Worm (Caenorhabditis elegans) whole organism, L1 larva: ENCODE results near the gene ZK863.8.
A peak's percentile ranks its signal among the peaks of the same experiment; 100 is the strongest.

Experiments
- C16A3.4 ChIP-seq: fragments of 150-350 bp; optimal IDR thresholded peaks from 2 replicates; lab custom pipeline; 2014; ENCODE audit warnings: missing biosample characterization, missing genetic modification characterization
- F16B12.6 ChIP-seq: fragments of 150-350 bp; optimal IDR thresholded peaks from 2 replicates; lab custom pipeline; 2014; ENCODE audit warnings: missing biosample characterization, missing genetic modification characterization
- Y116A8C.19 ChIP-seq: sonication (generic microtip); optimal IDR thresholded peaks from 2 replicates; lab custom pipeline; 2016; ENCODE audit warnings: missing compliant biosample characterization, missing genetic modification characterization, borderline replicate concordance
- alr-1 ChIP-seq: fragments of 200-800 bp; sonication (Bioruptor generic); optimal IDR thresholded peaks from 2 replicates; lab custom pipeline; 2018; ENCODE audit warnings: borderline replicate concordance, mild to moderate bottlenecking, missing genetic modification characterization, missing compliant biosample characterization
- ama-1 ChIP-seq: fragments of 150-350 bp; optimal IDR thresholded peaks from 2 replicates; lab custom pipeline; 2014
- blmp-1 ChIP-seq: fragments of 150-350 bp; optimal IDR thresholded peaks from 2 replicates; lab custom pipeline; 2014; ENCODE audit warnings: missing biosample characterization, missing genetic modification characterization
- ceh-63 ChIP-seq: fragments of 200-800 bp; sonication (Bioruptor generic); optimal IDR thresholded peaks from 2 replicates; lab custom pipeline; 2018; ENCODE audit warnings: mild to moderate bottlenecking, missing genetic modification characterization, missing compliant biosample characterization
- ceh-82 ChIP-seq, 3 experiments: fragments of 150-350 bp in 1 of 3; sonication (generic microtip) in 2 of 3; optimal IDR thresholded peaks; 2 replicates each; lab custom pipeline; 2014 to 2017; ENCODE audit warnings: missing biosample characterization in 3 of 3, missing genetic modification characterization in 3 of 3
- ceh-90 ChIP-seq: sonication (generic microtip); optimal IDR thresholded peaks from 2 replicates; lab custom pipeline; 2016; ENCODE audit warnings: missing genetic modification characterization, missing compliant biosample characterization
- dpl-1 ChIP-seq, 3 experiments: fragments of 150-350 bp in 2 of 3; sonication (generic microtip) in 1 of 3; optimal IDR thresholded peaks; 2 replicates each; lab custom pipeline; 2014 to 2017; ENCODE audit warnings: missing biosample characterization in 3 of 3, missing genetic modification characterization in 3 of 3, missing genetic modification reagents in 3 of 3
- dsc-1 ChIP-seq: sonication (generic microtip); optimal IDR thresholded peaks from 2 replicates; lab custom pipeline; 2016; ENCODE audit warnings: mild to moderate bottlenecking, missing genetic modification characterization, missing compliant biosample characterization
- efl-1 ChIP-seq, 4 experiments: fragments of 150-350 bp; optimal IDR thresholded peaks in 3 of 4; peaks in 1 of 4; 1 replicate in 1 of 4; 2 replicates in 3 of 4; lab custom pipeline; 2014; ENCODE audit warnings: missing biosample characterization in 2 of 4, missing genetic modification characterization in 2 of 4, missing genetic modification reagents in 2 of 4
- egl-27 ChIP-seq, 2 experiments: fragments of 150-350 bp in 1 of 2; sonication (generic microtip); optimal IDR thresholded peaks; 3 replicates each; lab custom pipeline; 2017 to 2018; ENCODE audit warnings: missing biosample characterization in 2 of 2, missing genetic modification characterization in 2 of 2, missing genetic modification reagents in 2 of 2
- fkh-10 ChIP-seq: sonication (generic microtip); optimal IDR thresholded peaks from 2 replicates; lab custom pipeline; 2017; ENCODE audit warnings: missing biosample characterization, missing genetic modification reagents, missing genetic modification characterization
- fkh-8 ChIP-seq: sonication (generic microtip); optimal IDR thresholded peaks from 2 replicates; lab custom pipeline; 2016; ENCODE audit warnings: mild to moderate bottlenecking, missing genetic modification characterization, missing compliant biosample characterization
- fos-1 ChIP-seq: fragments of 150-350 bp; optimal IDR thresholded peaks from 2 replicates; lab custom pipeline; 2014; ENCODE audit warnings: missing biosample characterization, missing genetic modification characterization
- grh-1 ChIP-seq: fragments of 200-800 bp; sonication (Bioruptor generic); IDR thresholded peaks from 2 replicates; pipeline ENCODE4 v1.3.6; 2022; ENCODE audit warnings: missing genetic modification reagents, missing genetic modification characterization, missing compliant biosample characterization
- hpl-2 ChIP-seq: fragments of 150-350 bp; optimal IDR thresholded peaks from 2 replicates; lab custom pipeline; 2014; ENCODE audit warnings: missing biosample characterization, missing genetic modification reagents, missing genetic modification characterization
- irx-1 ChIP-seq: sonication (generic microtip); optimal IDR thresholded peaks from 2 replicates; lab custom pipeline; 2016; ENCODE audit warnings: missing genetic modification characterization, missing compliant biosample characterization
- lin-35 ChIP-seq, 2 experiments: fragments of 150-350 bp; optimal IDR thresholded peaks; 2 replicates each; lab custom pipeline; 2014; ENCODE audit warnings: missing biosample characterization in 2 of 2, missing genetic modification characterization in 2 of 2, missing genetic modification reagents in 2 of 2
- lsy-2 ChIP-seq, 2 experiments: fragments of 150-350 bp; optimal IDR thresholded peaks; 2 replicates each; lab custom pipeline; 2014; ENCODE audit warnings: missing biosample characterization in 2 of 2, missing genetic modification characterization in 2 of 2
- mdl-1 ChIP-seq, 2 experiments: fragments of 150-350 bp; optimal IDR thresholded peaks; 2 replicates each; lab custom pipeline; 2014 to 2017; ENCODE audit warnings: missing biosample characterization in 2 of 2, missing genetic modification characterization in 2 of 2, inconsistent platforms in 1 of 2
- mef-2 ChIP-seq: fragments of 150-350 bp; optimal IDR thresholded peaks from 2 replicates; lab custom pipeline; 2014; ENCODE audit warnings: missing biosample characterization, missing genetic modification characterization
- nhr-19 ChIP-seq: fragments of 200-800 bp; sonication (Bioruptor generic); conservative IDR thresholded peaks from 2 replicates; pipeline ENCODE4 v1.3.6; 2022; ENCODE audit warnings: missing genetic modification characterization, missing compliant biosample characterization
- nhr-20 ChIP-seq: sonication (generic microtip); optimal IDR thresholded peaks from 2 replicates; lab custom pipeline; 2016; ENCODE audit warnings: mild to moderate bottlenecking, missing genetic modification characterization, missing compliant biosample characterization
- nhr-28 ChIP-seq: fragments of 150-350 bp; optimal IDR thresholded peaks from 2 replicates; lab custom pipeline; 2014; ENCODE audit warnings: missing biosample characterization, missing genetic modification characterization
- nhr-47 ChIP-seq: sonication (generic microtip); optimal IDR thresholded peaks from 2 replicates; lab custom pipeline; 2016; ENCODE audit warnings: mild to moderate bottlenecking, missing genetic modification characterization, moderate library complexity, missing compliant biosample characterization
- nhr-71 ChIP-seq: sonication (generic microtip); optimal IDR thresholded peaks from 2 replicates; lab custom pipeline; 2016; ENCODE audit warnings: mild to moderate bottlenecking, missing genetic modification characterization, moderate library complexity, missing compliant biosample characterization
- nhr-85 ChIP-seq: sonication (generic microtip); peaks from one replicate; lab custom pipeline; 2016; ENCODE audit warnings: missing genetic modification characterization, inconsistent platforms, missing compliant biosample characterization
- nhr-90 ChIP-seq: sonication (generic microtip); optimal IDR thresholded peaks from 2 replicates; lab custom pipeline; 2016; ENCODE audit warnings: mild to moderate bottlenecking, missing genetic modification characterization, missing compliant biosample characterization; ENCODE audit not compliant: poor library complexity
- pqm-1 ChIP-seq: sonication (generic microtip); optimal IDR thresholded peaks from 3 replicates; lab custom pipeline; 2017; ENCODE audit warnings: missing biosample characterization, missing genetic modification characterization
- rnt-1 ChIP-seq: sonication (generic microtip); optimal IDR thresholded peaks from 2 replicates; lab custom pipeline; 2016; ENCODE audit warnings: mild to moderate bottlenecking, missing genetic modification characterization, moderate library complexity, missing compliant biosample characterization
- skn-1 ChIP-seq: fragments of 150-350 bp; optimal IDR thresholded peaks from 2 replicates; lab custom pipeline; 2014; ENCODE audit warnings: missing biosample characterization, missing genetic modification characterization
- snu-23 ChIP-seq: sonication (generic microtip); optimal IDR thresholded peaks from 2 replicates; lab custom pipeline; 2016; ENCODE audit warnings: missing genetic modification characterization, missing compliant biosample characterization
- sox-4 ChIP-seq: sonication (generic microtip); optimal IDR thresholded peaks from 2 replicates; lab custom pipeline; 2016; ENCODE audit warnings: missing genetic modification characterization, missing compliant biosample characterization
- sptf-1 ChIP-seq: fragments of 150-350 bp; optimal IDR thresholded peaks from 2 replicates; lab custom pipeline; 2014; ENCODE audit warnings: missing biosample characterization, missing genetic modification characterization
- sup-37 ChIP-seq: fragments of 200-800 bp; sonication (Bioruptor generic); optimal IDR thresholded peaks from 2 replicates; lab custom pipeline; 2018; ENCODE audit warnings: mild to moderate bottlenecking, missing genetic modification characterization, missing compliant biosample characterization
- swsn-7 ChIP-seq: sonication (generic microtip); optimal IDR thresholded peaks from 2 replicates; lab custom pipeline; 2016; ENCODE audit warnings: missing genetic modification characterization, missing compliant biosample characterization
- tbx-2 ChIP-seq: sonication (generic microtip); optimal IDR thresholded peaks from 2 replicates; lab custom pipeline; 2016; ENCODE audit warnings: missing genetic modification characterization, missing compliant biosample characterization
- unc-130 ChIP-seq: fragments of 150-350 bp; optimal IDR thresholded peaks from 2 replicates; lab custom pipeline; 2017; ENCODE audit warnings: missing biosample characterization, missing genetic modification characterization, inconsistent platforms
- unc-62 ChIP-seq: fragments of 150-350 bp; optimal IDR thresholded peaks from 2 replicates; lab custom pipeline; 2014; ENCODE audit warnings: missing biosample characterization, missing genetic modification reagents, missing genetic modification characterization
- unc-98 ChIP-seq: fragments of 200-800 bp; sonication (Bioruptor generic); IDR thresholded peaks from 2 replicates; pipeline ENCODE4 v1.3.6; 2022; ENCODE audit warnings: missing genetic modification characterization, missing compliant biosample characterization
- xbp-1 ChIP-seq: sonication (generic microtip); optimal IDR thresholded peaks from 2 replicates; lab custom pipeline; 2016; ENCODE audit warnings: missing genetic modification characterization, missing compliant biosample characterization
- zag-1 ChIP-seq: fragments of 150-350 bp; optimal IDR thresholded peaks from 2 replicates; lab custom pipeline; 2014; ENCODE audit warnings: missing biosample characterization, missing genetic modification characterization
- zip-4 ChIP-seq: fragments of 200-800 bp; sonication (Bioruptor generic); optimal IDR thresholded peaks from 2 replicates; lab custom pipeline; 2018; ENCODE audit warnings: mild to moderate bottlenecking, missing genetic modification characterization, moderate library complexity, missing compliant biosample characterization
- ztf-11 ChIP-seq, 2 experiments: sonication (generic microtip); optimal IDR thresholded peaks; 2 replicates each; lab custom pipeline; 2016 to 2017; ENCODE audit warnings: missing genetic modification characterization in 2 of 2, missing biosample characterization in 1 of 2, missing compliant biosample characterization in 1 of 2
- ztf-4 ChIP-seq: fragments of 150-350 bp; optimal IDR thresholded peaks from 2 replicates; lab custom pipeline; 2014; ENCODE audit warnings: missing biosample characterization, missing genetic modification characterization

The ZK863.8 gene

DNA sequence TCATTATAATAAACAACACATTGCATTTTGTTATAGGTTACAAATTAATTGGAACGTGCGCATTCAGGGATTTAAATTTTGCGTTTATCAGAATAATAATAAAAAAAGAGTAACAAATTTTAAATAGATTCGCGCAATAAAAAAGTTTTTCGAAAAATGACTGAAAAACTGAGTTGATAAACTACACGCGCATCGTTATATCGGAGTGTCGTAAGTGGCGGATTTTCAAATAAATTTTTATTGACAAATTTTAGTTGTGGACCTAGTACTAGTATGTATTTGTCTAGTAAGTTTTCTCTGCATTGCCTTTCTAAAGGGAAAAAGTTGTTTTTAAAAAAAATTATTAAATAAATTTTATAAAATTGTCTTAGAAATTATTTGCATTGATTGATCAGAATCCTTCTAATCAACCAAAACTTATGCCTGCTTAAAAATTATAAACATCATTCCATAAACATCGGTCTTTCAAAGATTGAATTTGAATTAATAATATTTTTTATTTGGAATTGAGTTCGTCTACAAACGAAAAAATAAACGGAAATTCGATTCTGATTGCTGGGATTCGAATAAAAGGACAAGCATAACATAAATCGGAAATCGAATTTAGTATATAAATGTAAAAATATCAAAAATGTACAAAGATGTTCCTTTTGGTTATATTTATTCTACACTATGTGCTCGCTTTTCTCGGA, 2.9 kb downstream of the ZK863.8 start, which contains the start of gene srd-4:
Gene srd-4, plus strand, starts transcription at position 642 of the 692 bp plus-strand sequence.
- TF ChIP-seq Y116A8C.19 (tag; lab: Kevin White, UChicago) (no peak), irx-1 (tag; lab: Kevin White, UChicago) (peak; percentile 6), tbx-2 (tag; lab: Kevin White, UChicago) (peak; percentile 39), nhr-47 (tag; lab: Kevin White, UChicago) (peak; percentile 53), ztf-4 (tag; lab: Kevin White, UChicago) (no peak), nhr-20 (tag; lab: Kevin White, UChicago) (peak; percentile 35), unc-130 (tag; lab: Kevin White, UChicago) (no peak), rnt-1 (peak; percentile 27), fkh-8 (tag; lab: Kevin White, UChicago) (no peak), unc-62 (GFP tag; lab: Kevin White, UChicago) (no peak), nhr-19 (GFP tag; lab: Robert Waterston, UW) (peak; percentile 46; the same call in 1 of the 2 replicates), nhr-71 (tag; lab: Kevin White, UChicago) (peak; percentile 60), dpl-1 (GFP tag; optimal IDR thresholded peaks at IDR 0.05; lab: Kevin White, UChicago) (peak; percentile 87 to 94 (median 92)), F16B12.6 (tag; lab: Kevin White, UChicago) (peak; percentile 25), ceh-82 (tag; optimal IDR thresholded peaks at IDR 0.05; lab: Kevin White, UChicago) (peak in 2 of 3 experiments; percentile 4 to 28), C16A3.4 (tag; lab: Kevin White, UChicago) (peak; percentile 7), swsn-7 (tag; lab: Kevin White, UChicago) (peak; percentile 25), dsc-1 (peak; percentile 29), nhr-85 (no peak), snu-23 (GFP tag; lab: Kevin White, UChicago) (peak; percentile 46), pqm-1 (tag; lab: Kevin White, UChicago) (no peak), egl-27 (tag; optimal IDR thresholded peaks at IDR 0.05; lab: Kevin White, UChicago) (no peak), nhr-28 (tag; lab: Kevin White, UChicago) (no peak), lin-35 (GFP tag; optimal IDR thresholded peaks at IDR 0.05; lab: Kevin White, UChicago) (peak; percentile 91 to 96), sox-4 (tag; lab: Kevin White, UChicago) (no peak), ceh-90 (peak; percentile 10), lsy-2 (tag; optimal IDR thresholded peaks at IDR 0.05; lab: Kevin White, UChicago) (peak; percentile 59 to 79), nhr-90 (tag; lab: Kevin White, UChicago) (peak; percentile 54), efl-1 (optimal IDR thresholded peaks at IDR 0.05; lab: Kevin White, UChicago) (peak; percentile 66 to 93), efl-1 (GFP tag; optimal IDR thresholded peaks at IDR 0.05 in 1 of 2; lab: Kevin White, UChicago) (peak; percentile 94 to 99), blmp-1 (tag; lab: Kevin White, UChicago) (peak; percentile 30), xbp-1 (tag; lab: Kevin White, UChicago) (peak; percentile 50), sptf-1 (tag; lab: Kevin White, UChicago) (no peak), skn-1 (tag; lab: Kevin White, UChicago) (peak; percentile 53)

ce11 chrV:12183854-12184253, 3.5 kb downstream of the ZK863.8 start, which contains the start of gene usip-1:
Gene usip-1, minus strand, starts transcription at chrV:12184194.
- no peak for TF ChIP-seq alr-1 (tag; lab: Kevin White, UChicago)
- TF ChIP-seq nhr-85, result peak; percentile 5
- no peak for TF ChIP-seq xbp-1 (tag; lab: Kevin White, UChicago)
- no peak for TF ChIP-seq ztf-11 (tag; optimal IDR thresholded peaks at IDR 0.05; lab: Kevin White, UChicago)
- no peak for TF ChIP-seq F16B12.6 (tag; lab: Kevin White, UChicago)

DNA sequence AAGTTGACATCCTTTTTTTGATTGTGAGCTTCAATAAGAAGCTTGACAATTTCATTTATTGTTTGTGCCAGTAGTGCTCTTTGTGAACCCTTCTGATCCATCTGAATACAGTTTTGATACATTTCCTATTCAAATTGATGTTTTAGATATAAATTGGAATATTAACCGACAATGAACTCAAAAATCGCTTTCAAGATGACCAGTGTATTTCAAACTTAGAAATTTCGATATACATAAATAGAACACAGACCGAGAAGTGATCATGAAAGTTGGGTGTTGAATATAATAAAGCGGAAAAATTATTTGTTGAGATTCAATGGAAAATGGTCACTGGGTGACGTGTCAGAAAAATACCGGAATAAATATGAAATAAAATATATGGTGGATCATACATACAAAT, 6.0 kb downstream of the ZK863.8 start, which contains the start of gene elpc-3:
Gene elpc-3, minus strand, starts transcription at position 101 of the 400 bp plus-strand sequence.
- TF ChIP-seq nhr-28 (tag; lab: Kevin White, UChicago) (no peak), fos-1 (tag; lab: Kevin White, UChicago) (no peak), ceh-63 (GFP tag; lab: Kevin White, UChicago) (no peak), zip-4 (GFP tag; lab: Kevin White, UChicago) (no peak), ama-1 (lab: Kevin White, UChicago) (no peak), zag-1 (tag; lab: Kevin White, UChicago) (no peak), unc-62 (GFP tag; lab: Kevin White, UChicago) (no peak), ztf-4 (tag; lab: Kevin White, UChicago) (no peak), hpl-2 (no peak), mdl-1 (tag; optimal IDR thresholded peaks at IDR 0.05; lab: Kevin White, UChicago) (no peak), dpl-1 (GFP tag; optimal IDR thresholded peaks at IDR 0.05; lab: Kevin White, UChicago) (no peak), unc-98 (GFP tag; lab: Robert Waterston, UW) (no peak), ztf-11 (tag; optimal IDR thresholded peaks at IDR 0.05; lab: Kevin White, UChicago) (no peak), mef-2 (tag; lab: Kevin White, UChicago) (no peak), grh-1 (GFP tag; lab: Robert Waterston, UW) (no peak), sup-37 (no peak), swsn-7 (tag; lab: Kevin White, UChicago) (no peak), fkh-10 (GFP tag; lab: Kevin White, UChicago) (no peak)
- TF ChIP-seq, all 84 proteins: peak for 0
